Worm (Caenorhabditis elegans) whole organism, L3 larva: Measurements from ENCODE around the gene ZK1320.2.

Source experiments
- egl-27 ChIP-seq: sonication (generic microtip); optimal IDR thresholded peaks from 4 replicates; lab custom pipeline; 2017; ENCODE audit warnings: missing biosample characterization, missing genetic modification reagents, missing genetic modification characterization
- fkh-2 ChIP-seq: fragments of 150-350 bp; optimal IDR thresholded peaks from 2 replicates; lab custom pipeline; 2014; ENCODE audit warnings: missing biosample characterization, missing genetic modification reagents, missing genetic modification characterization
- fos-1 ChIP-seq: fragments of 150-350 bp; optimal IDR thresholded peaks from 2 replicates; lab custom pipeline; 2014; ENCODE audit warnings: missing biosample characterization, missing genetic modification characterization
- jun-1 ChIP-seq: fragments of 150-350 bp; optimal IDR thresholded peaks from 2 replicates; lab custom pipeline; 2014; ENCODE audit warnings: missing biosample characterization, missing genetic modification reagents, missing genetic modification characterization
- nfya-1 ChIP-seq: sonication (generic microtip); optimal IDR thresholded peaks from 2 replicates; lab custom pipeline; 2017; ENCODE audit warnings: missing genetic modification characterization, mild to moderate bottlenecking, missing compliant biosample characterization, antibody characterized with exemption, moderate library complexity; ENCODE audit not compliant: insufficient read depth
- nhr-11 ChIP-seq: fragments of 150-350 bp; optimal IDR thresholded peaks from 2 replicates; lab custom pipeline; 2014; ENCODE audit warnings: missing biosample characterization, missing genetic modification characterization
- nhr-237 ChIP-seq: fragments of 150-350 bp; optimal IDR thresholded peaks from 2 replicates; lab custom pipeline; 2014; ENCODE audit warnings: missing biosample characterization, missing genetic modification characterization
- nhr-28 ChIP-seq: fragments of 150-350 bp; optimal IDR thresholded peaks from 2 replicates; lab custom pipeline; 2014; ENCODE audit warnings: missing biosample characterization, missing genetic modification characterization
- nhr-76 ChIP-seq: fragments of 150-350 bp; sonication (generic microtip); optimal IDR thresholded peaks from 5 replicates; lab custom pipeline; 2014; ENCODE audit warnings: missing biosample characterization, missing genetic modification characterization
- pha-4 ChIP-seq: fragments of 150-350 bp; optimal IDR thresholded peaks from 2 replicates; lab custom pipeline; 2014; ENCODE audit warnings: missing biosample characterization, missing genetic modification reagents, missing genetic modification characterization
- skn-1 ChIP-seq: fragments of 150-350 bp; optimal IDR thresholded peaks from 2 replicates; lab custom pipeline; 2014; ENCODE audit warnings: missing biosample characterization, missing genetic modification characterization
- snpc-4 ChIP-seq: fragments of 150-350 bp; optimal IDR thresholded peaks from 2 replicates; lab custom pipeline; 2014; ENCODE audit warnings: missing biosample characterization, missing genetic modification characterization
- ztf-11 ChIP-seq: fragments of 150-350 bp; optimal IDR thresholded peaks from 2 replicates; lab custom pipeline; 2014; ENCODE audit warnings: missing biosample characterization, missing genetic modification characterization

- no peak for TF ChIP-seq nhr-237 (tag; lab: Kevin White, UChicago)
- TF ChIP-seq nfya-1 (tag; lab: Kevin White, UChicago) = no peak
- TF ChIP-seq pha-4 (tag; lab: Kevin White, UChicago) = no peak
- TF ChIP-seq skn-1 (tag; lab: Kevin White, UChicago) = no peak
- TF ChIP-seq nhr-11 = no peak
- TF ChIP-seq jun-1 (tag; lab: Kevin White, UChicago) = no peak
- no peak for TF ChIP-seq fkh-2 (tag; lab: Kevin White, UChicago)
- no peak for TF ChIP-seq egl-27 (tag; lab: Kevin White, UChicago)
- no peak for TF ChIP-seq ztf-11 (tag; lab: Kevin White, UChicago)
- no peak for TF ChIP-seq fos-1 (tag; lab: Kevin White, UChicago)
- no peak for TF ChIP-seq snpc-4 (tag; lab: Kevin White, UChicago)
- TF ChIP-seq nhr-76 (tag; lab: Kevin White, UChicago) = no peak
- no peak for TF ChIP-seq nhr-28 (tag; lab: Kevin White, UChicago)
These were observed 12.5 kb upstream of the ZK1320.2 start, which contains the start of gene ZK1320.7 for ce11 chrII:9671308-9671707.
